Fruit fly (Drosophila melanogaster) whole organism, embryonic: ENCODE results near the gene CG31121.

Experiments used
- B-H2 ChIP-seq: fragments of 200-800 bp; sonication (Bioruptor generic); optimal IDR thresholded peaks from 2 replicates; lab custom pipeline; 2018; ENCODE audit warnings: missing biosample characterization, mild to moderate bottlenecking, missing genetic modification characterization
- CG10321 ChIP-seq: fragments of 200-800 bp; sonication (Bioruptor generic); IDR thresholded peaks from 2 replicates; pipeline ENCODE4 v1.3.6; 2022; ENCODE audit warnings: missing biosample characterization, missing genetic modification characterization
- CG12071 ChIP-seq: fragments of 200-800 bp; sonication (Bioruptor generic); optimal IDR thresholded peaks from 3 replicates; lab custom pipeline; 2018; ENCODE audit warnings: missing biosample characterization, mild to moderate bottlenecking, missing genetic modification characterization
- CG1233 ChIP-seq: fragments of 200-800 bp; sonication (Bioruptor generic); optimal IDR thresholded peaks from 4 replicates; lab custom pipeline; 2018; ENCODE audit warnings: missing biosample characterization, mild to moderate bottlenecking, missing genetic modification characterization
- CG12659 ChIP-seq: fragments of 200-800 bp; sonication (Bioruptor generic); optimal IDR thresholded peaks from 3 replicates; lab custom pipeline; 2017; ENCODE audit warnings: mild to moderate bottlenecking, missing biosample characterization, missing genetic modification reagents, missing genetic modification characterization
- CG13624 ChIP-seq: fragments of 200-800 bp; sonication (Bioruptor generic); optimal IDR thresholded peaks from 2 replicates; lab custom pipeline; 2016; ENCODE audit warnings: missing biosample characterization, missing genetic modification characterization
- CG14965 ChIP-seq: fragments of 200-800 bp; sonication (Bioruptor generic); optimal IDR thresholded peaks from 2 replicates; lab custom pipeline; 2016; ENCODE audit warnings: missing biosample characterization, missing genetic modification characterization, borderline replicate concordance
- CG15514 ChIP-seq: fragments of 200-800 bp; sonication (Bioruptor generic); optimal IDR thresholded peaks from 3 replicates; lab custom pipeline; 2017; ENCODE audit warnings: missing biosample characterization, missing genetic modification characterization, mild to moderate bottlenecking, moderate library complexity, missing genetic modification reagents
- CG17912 ChIP-seq: fragments of 200-800 bp; sonication (Bioruptor generic); optimal IDR thresholded peaks from 2 replicates; lab custom pipeline; 2018; ENCODE audit warnings: missing biosample characterization, mild to moderate bottlenecking, missing genetic modification characterization
- CG18262 ChIP-seq: fragments of 200-800 bp; optimal IDR thresholded peaks from 3 replicates; lab custom pipeline; 2019; ENCODE audit warnings: missing biosample characterization, mild to moderate bottlenecking, missing genetic modification characterization, moderate library complexity
- CG2712 ChIP-seq: fragments of 200-800 bp; optimal IDR thresholded peaks from 3 replicates; lab custom pipeline; 2019; ENCODE audit warnings: missing biosample characterization, mild to moderate bottlenecking, missing genetic modification characterization, moderate library complexity
- CG4360 ChIP-seq: fragments of 200-800 bp; sonication (Bioruptor generic); IDR thresholded peaks from 2 replicates; pipeline ENCODE4 v1.3.6; 2022; ENCODE audit warnings: missing biosample characterization, missing genetic modification characterization
- CG5180 ChIP-seq: fragments of 200-800 bp; sonication (Bioruptor generic); optimal IDR thresholded peaks from 3 replicates; lab custom pipeline; 2017; ENCODE audit warnings: missing biosample characterization, missing genetic modification characterization, mild to moderate bottlenecking, moderate library complexity, missing genetic modification reagents
- CG6791 ChIP-seq: fragments of 200-800 bp; sonication (Bioruptor generic); IDR thresholded peaks from 3 replicates; pipeline ENCODE4 v1.3.6; 2022; ENCODE audit warnings: missing biosample characterization, missing genetic modification characterization; ENCODE audit not compliant: partially characterized antibody
- CG7987 ChIP-seq: fragments of 200-800 bp; sonication (Bioruptor generic); optimal IDR thresholded peaks from 2 replicates; lab custom pipeline; 2018; ENCODE audit warnings: missing biosample characterization, mild to moderate bottlenecking, missing genetic modification characterization, moderate library complexity
- CG8944 ChIP-seq: fragments of 200-800 bp; sonication (Bioruptor generic); optimal IDR thresholded peaks from 3 replicates; lab custom pipeline; 2016; ENCODE audit warnings: missing biosample characterization, missing genetic modification characterization
- Dip2 ChIP-seq: fragments of 200-800 bp; sonication (Bioruptor generic); IDR thresholded peaks from 2 replicates; pipeline ENCODE4 v1.3.6; 2022; ENCODE audit warnings: missing biosample characterization, missing genetic modification characterization
- H15 ChIP-seq: fragments of 200-800 bp; sonication (Bioruptor generic); IDR thresholded peaks from 3 replicates; pipeline ENCODE4 v1.3.6; 2022; ENCODE audit warnings: missing biosample characterization, missing genetic modification characterization
- HmgD ChIP-seq: fragments of 200-800 bp; sonication (Bioruptor generic); optimal IDR thresholded peaks from 3 replicates; lab custom pipeline; 2016; ENCODE audit warnings: missing biosample characterization, missing genetic modification characterization
- Hmr ChIP-seq: fragments of 200-800 bp; sonication (Bioruptor generic); optimal IDR thresholded peaks from 3 replicates; lab custom pipeline; 2017; ENCODE audit warnings: mild to moderate bottlenecking, missing biosample characterization, missing genetic modification reagents, missing genetic modification characterization
- Lhr ChIP-seq: fragments of 200-800 bp; sonication (Bioruptor generic); optimal IDR thresholded peaks from 3 replicates; lab custom pipeline; 2017; ENCODE audit warnings: mild to moderate bottlenecking, missing biosample characterization, missing genetic modification reagents, missing genetic modification characterization
- MBD-R2 ChIP-seq: fragments of 200-800 bp; sonication (Bioruptor generic); IDR thresholded peaks from 2 replicates; pipeline ENCODE4 v1.3.6; 2022; ENCODE audit warnings: missing biosample characterization, missing genetic modification characterization
- MESR4 ChIP-seq: fragments of 200-800 bp; sonication (Bioruptor generic); optimal IDR thresholded peaks from 2 replicates; lab custom pipeline; 2018; ENCODE audit warnings: missing biosample characterization, mild to moderate bottlenecking, missing genetic modification characterization, moderate library complexity
- Nf-YA ChIP-seq: fragments of 200-800 bp; sonication (Bioruptor generic); IDR thresholded peaks from 2 replicates; pipeline ENCODE4 v1.3.6; 2022; ENCODE audit warnings: missing biosample characterization, missing genetic modification characterization
- Rfx ChIP-seq: fragments of 200-800 bp; sonication (Bioruptor generic); IDR thresholded peaks from 2 replicates; pipeline ENCODE4 v1.3.6; 2022; ENCODE audit warnings: missing biosample characterization, missing genetic modification characterization
- Sry-δ ChIP-seq: fragments of 200-800 bp; sonication (Bioruptor generic); optimal IDR thresholded peaks from 2 replicates; lab custom pipeline; 2016; ENCODE audit warnings: missing biosample characterization, missing genetic modification characterization
- Stat92E ChIP-seq, 3 experiments: fragments of >200 bp in 2 of 3; fragments of 200-800 bp in 1 of 3; sonication (Bioruptor generic) in 1 of 3; optimal IDR thresholded peaks; 2 replicates each; lab custom pipeline; 2017 to 2019; ENCODE audit warnings: missing biosample characterization in 3 of 3, missing genetic modification characterization in 3 of 3, mild to moderate bottlenecking in 1 of 3, moderate library complexity in 1 of 3
- Tbp ChIP-seq: fragments of >200 bp; optimal IDR thresholded peaks from 2 replicates; lab custom pipeline; 2018; ENCODE audit warnings: missing biosample characterization, missing genetic modification characterization
- ase ChIP-seq: fragments of 200-800 bp; sonication (Bioruptor generic); IDR thresholded peaks from 3 replicates; pipeline ENCODE4 v1.3.6; 2022; ENCODE audit warnings: missing biosample characterization, missing genetic modification characterization
- chif ChIP-seq, 2 experiments: fragments of 200-800 bp; sonication (Bioruptor generic); optimal IDR thresholded peaks; 3 replicates each; lab custom pipeline; 2016; ENCODE audit warnings: missing biosample characterization in 2 of 2, missing genetic modification characterization in 2 of 2
- chinmo ChIP-seq: fragments of 200-800 bp; sonication (Bioruptor generic); IDR thresholded peaks from 4 replicates; pipeline ENCODE4 v1.3.6; 2022; ENCODE audit warnings: missing biosample characterization, missing genetic modification characterization; ENCODE audit not compliant: partially characterized antibody
- dpn ChIP-seq, 2 experiments: fragments of 200-800 bp; sonication (Bioruptor generic); optimal IDR thresholded peaks; 3 replicates each; lab custom pipeline; 2016; ENCODE audit warnings: missing biosample characterization in 2 of 2, missing genetic modification characterization in 2 of 2
- ken ChIP-seq: fragments of 200-800 bp; sonication (Bioruptor generic); IDR thresholded peaks from 3 replicates; pipeline ENCODE4 v1.3.6; 2022; ENCODE audit warnings: missing biosample characterization, missing genetic modification characterization
- kni ChIP-seq: fragments of 200-800 bp; sonication (Bioruptor generic); optimal IDR thresholded peaks from 3 replicates; lab custom pipeline; 2017; ENCODE audit warnings: mild to moderate bottlenecking, missing biosample characterization, missing genetic modification reagents, missing genetic modification characterization
- knrl ChIP-seq: fragments of 200-800 bp; sonication (Bioruptor generic); IDR thresholded peaks from 3 replicates; pipeline ENCODE4 v1.3.6; 2022; ENCODE audit warnings: missing biosample characterization, missing genetic modification characterization; ENCODE audit not compliant: partially characterized antibody
- mirr ChIP-seq: fragments of 200-800 bp; sonication (Bioruptor generic); optimal IDR thresholded peaks from 3 replicates; lab custom pipeline; 2018; ENCODE audit warnings: missing biosample characterization, mild to moderate bottlenecking, missing genetic modification characterization
- psq ChIP-seq: fragments of 200-800 bp; sonication (Bioruptor generic); optimal IDR thresholded peaks from 2 replicates; lab custom pipeline; 2017; ENCODE audit warnings: missing biosample characterization, missing genetic modification characterization
- seq ChIP-seq: fragments of 200-800 bp; sonication (Bioruptor generic); IDR thresholded peaks from 2 replicates; pipeline ENCODE4 v1.3.6; 2022; ENCODE audit warnings: missing biosample characterization, missing genetic modification characterization
- sr ChIP-seq: fragments of 200-800 bp; sonication (Bioruptor generic); IDR thresholded peaks from 3 replicates; pipeline ENCODE4 v1.3.6; 2022; ENCODE audit warnings: missing biosample characterization, missing genetic modification characterization
- sug ChIP-seq: fragments of 200-800 bp; optimal IDR thresholded peaks from 2 replicates; lab custom pipeline; 2019; ENCODE audit warnings: missing biosample characterization, mild to moderate bottlenecking, missing genetic modification characterization, moderate library complexity
- tin ChIP-seq: fragments of 200-800 bp; sonication (Bioruptor generic); optimal IDR thresholded peaks from 3 replicates; lab custom pipeline; 2016; ENCODE audit warnings: missing biosample characterization, missing genetic modification characterization
- trem ChIP-seq: fragments of 200-800 bp; optimal IDR thresholded peaks from 3 replicates; lab custom pipeline; 2019; ENCODE audit warnings: missing biosample characterization, mild to moderate bottlenecking, missing genetic modification characterization, moderate library complexity
- tup ChIP-seq: fragments of 200-800 bp; sonication (Bioruptor generic); optimal IDR thresholded peaks from 2 replicates; lab custom pipeline; 2016; ENCODE audit warnings: missing biosample characterization, mild to moderate bottlenecking, missing genetic modification characterization, moderate library complexity
- wek ChIP-seq: fragments of 200-800 bp; sonication (Bioruptor generic); optimal IDR thresholded peaks from 3 replicates; lab custom pipeline; 2018; ENCODE audit warnings: missing biosample characterization, mild to moderate bottlenecking, missing genetic modification characterization, moderate library complexity
- zfh1 ChIP-seq: fragments of 200-800 bp; sonication (Bioruptor generic); IDR thresholded peaks from 3 replicates; pipeline ENCODE4 v1.3.6; 2022; ENCODE audit warnings: missing biosample characterization, missing genetic modification characterization

Gene CG31121

dm6 chr3R:24875939-24876842 is 18.2 kb downstream of the CG31121 start, which contains the start of gene CG3744 (continued):
- TF ChIP-seq CG14965 (GFP tag; lab: Kevin White, UChicago) (no peak), sug (tag; lab: Kevin White, UChicago) (peak; percentile 93), sr (peak; percentile 68), CG12071 (GFP tag; lab: Kevin White, UChicago) (peak; percentile 69), seq (GFP tag; lab: Robert Waterston, UW) (peak; percentile 82), CG13624 (GFP tag; lab: Kevin White, UChicago) (peak; percentile 67), H15 (peak; percentile 93), B-H2 (GFP tag; lab: Kevin White, UChicago) (peak; percentile 95), mirr (GFP tag; lab: Kevin White, UChicago) (peak; percentile 74), Dip2 (0 out of 2 replicates have a peak, but pooled peaks have one; percentile 9)

dm6 chr3R:24870389-24871048 is 23.9 kb downstream of the CG31121 start, which contains the start of gene CycB3:
Gene CycB3 (minus strand): TSS chr3R:24870816.
- peak in 1 of 3 experiments; percentile 28 for TF ChIP-seq Stat92E (GFP tag; optimal IDR thresholded peaks at IDR 0.05; lab: Kevin White, UChicago)
- TF ChIP-seq CG18262 (tag; lab: Kevin White, UChicago) = peak; percentile 17
- TF ChIP-seq CG5180 (GFP tag; lab: Kevin White, UChicago) = no peak
- TF ChIP-seq CG15514 (GFP tag; lab: Kevin White, UChicago) = peak; percentile 81
- no peak for TF ChIP-seq CG10321 (GFP tag; lab: Robert Waterston, UW)
- peak; percentile 62; the same call in 2 of the 4 replicates for TF ChIP-seq chinmo
- peak; percentile 55 for TF ChIP-seq Rfx
- peak; percentile 20 for TF ChIP-seq tin (GFP tag; lab: Kevin White, UChicago)
- peak in 1 of 2 experiments; percentile 25 for TF ChIP-seq chif (GFP tag; optimal IDR thresholded peaks at IDR 0.05; lab: Kevin White, UChicago)
- TF ChIP-seq dpn (GFP tag; optimal IDR thresholded peaks at IDR 0.05; lab: Kevin White, UChicago) = peak in 1 of 2 experiments; percentile 2
- TF ChIP-seq trem (tag; lab: Kevin White, UChicago) = peak; percentile 79
- TF ChIP-seq knrl (GFP tag; lab: Robert Waterston, UW) = peak; percentile 27; the same call in 1 of the 3 replicates
- TF ChIP-seq Hmr (GFP tag; lab: Kevin White, UChicago) = peak; percentile 42
- peak; percentile 51 for TF ChIP-seq CG12659 (GFP tag; lab: Kevin White, UChicago)
- TF ChIP-seq Lhr (GFP tag; lab: Kevin White, UChicago) = peak; percentile 43
- TF ChIP-seq zfh1 (GFP tag; lab: Robert Waterston, UW) = peak; percentile 43; the same call in 1 of the 3 replicates
- TF ChIP-seq CG1233 (GFP tag; lab: Kevin White, UChicago) = peak; percentile 11
- TF ChIP-seq MESR4 (GFP tag; lab: Kevin White, UChicago) = peak; percentile 64
- TF ChIP-seq CG6791 = 0 out of 3 replicates have a peak, but pooled peaks have one; percentile 51
- TF ChIP-seq kni (GFP tag; lab: Kevin White, UChicago) = peak; percentile 55
- peak; percentile 68 for TF ChIP-seq MBD-R2
- TF ChIP-seq ken (GFP tag; lab: Robert Waterston, UW) = 0 out of 3 replicates have a peak, but pooled peaks have one; percentile 9
- peak; percentile 100 for TF ChIP-seq wek (GFP tag; lab: Kevin White, UChicago)
- peak; percentile 45 for TF ChIP-seq CG7987 (GFP tag; lab: Kevin White, UChicago)
- TF ChIP-seq tup = no peak
- TF ChIP-seq ase (GFP tag; lab: Robert Waterston, UW) = peak; percentile 36; the same call in 1 of the 3 replicates
- peak; percentile 21; the same call in 1 of the 2 replicates for TF ChIP-seq Nf-YA
- peak; percentile 36 for TF ChIP-seq CG2712 (tag; lab: Kevin White, UChicago)
- TF ChIP-seq HmgD = peak; percentile 37
- peak; percentile 58 for TF ChIP-seq Sry-δ (GFP tag; lab: Kevin White, UChicago)
- peak; percentile 69 for TF ChIP-seq CG17912 (GFP tag; lab: Kevin White, UChicago)
- no peak for TF ChIP-seq psq (GFP tag; lab: Kevin White, UChicago)
- no peak for TF ChIP-seq CG8944 (GFP tag; lab: Kevin White, UChicago)
- TF ChIP-seq Tbp = peak; percentile 17
- TF ChIP-seq CG4360 (GFP tag; lab: Robert Waterston, UW) = 0 out of 2 replicates have a peak, but pooled peaks have one; percentile 22
